Fruit fly (Drosophila melanogaster) whole organism, embryonic: ENCODE measurements around the gene DEF8.

Experiments
- Asciz ChIP-seq: fragments of 200-800 bp; sonication (Bioruptor generic); optimal IDR thresholded peaks from 2 replicates; lab custom pipeline; 2017; ENCODE audit warnings: missing biosample characterization, mild to moderate bottlenecking, missing genetic modification characterization, missing genetic modification reagents
- Atf3 ChIP-seq: fragments of 200-800 bp; sonication (Bioruptor generic); optimal IDR thresholded peaks from 3 replicates; lab custom pipeline; 2016; ENCODE audit warnings: missing biosample characterization, missing genetic modification characterization
- Blimp-1 ChIP-seq: fragments of 200-800 bp; sonication (Bioruptor generic); optimal IDR thresholded peaks from 3 replicates; lab custom pipeline; 2018; ENCODE audit warnings: missing biosample characterization, missing genetic modification characterization, mild to moderate bottlenecking, moderate library complexity, missing genetic modification reagents
- CG11504 ChIP-seq: fragments of 200-800 bp; sonication (Bioruptor generic); optimal IDR thresholded peaks from 3 replicates; lab custom pipeline; 2019; ENCODE audit warnings: missing biosample characterization, mild to moderate bottlenecking, missing genetic modification characterization, moderate library complexity
- CG12104 ChIP-seq: fragments of 200-800 bp; sonication (Bioruptor generic); optimal IDR thresholded peaks from 3 replicates; lab custom pipeline; 2016; ENCODE audit warnings: missing biosample characterization, missing genetic modification characterization
- CG13287 ChIP-seq: fragments of 200-800 bp; sonication (Bioruptor generic); IDR thresholded peaks from 2 replicates; pipeline ENCODE4 v1.3.6; 2022; ENCODE audit warnings: missing biosample characterization, missing genetic modification characterization; ENCODE audit not compliant: partially characterized antibody
- CG13424 ChIP-seq: fragments of 200-800 bp; sonication (Bioruptor generic); optimal IDR thresholded peaks from 2 replicates; lab custom pipeline; 2019; ENCODE audit warnings: missing biosample characterization, mild to moderate bottlenecking, missing genetic modification characterization, moderate library complexity
- CG14965 ChIP-seq: fragments of 200-800 bp; sonication (Bioruptor generic); optimal IDR thresholded peaks from 2 replicates; lab custom pipeline; 2016; ENCODE audit warnings: missing biosample characterization, missing genetic modification characterization, borderline replicate concordance
- CG15011 ChIP-seq: fragments of 200-800 bp; sonication (Bioruptor generic); optimal IDR thresholded peaks from 3 replicates; lab custom pipeline; 2018; ENCODE audit warnings: missing biosample characterization, mild to moderate bottlenecking, missing genetic modification characterization
- CG1647 ChIP-seq: fragments of 200-800 bp; sonication (Bioruptor generic); optimal IDR thresholded peaks from 3 replicates; lab custom pipeline; 2016; ENCODE audit warnings: missing biosample characterization, missing genetic modification characterization
- CG17359 ChIP-seq: fragments of 200-800 bp; sonication (Bioruptor generic); optimal IDR thresholded peaks from 3 replicates; lab custom pipeline; 2018; ENCODE audit warnings: missing biosample characterization, mild to moderate bottlenecking, missing genetic modification characterization, moderate library complexity
- CG1792 ChIP-seq: fragments of 200-800 bp; sonication (Bioruptor generic); optimal IDR thresholded peaks from 2 replicates; lab custom pipeline; 2016; ENCODE audit warnings: missing biosample characterization, missing genetic modification characterization
- CG1832 ChIP-seq: fragments of 200-800 bp; sonication (Bioruptor generic); optimal IDR thresholded peaks from 2 replicates; lab custom pipeline; 2017; ENCODE audit warnings: missing biosample characterization, mild to moderate bottlenecking, missing genetic modification characterization, inconsistent platforms
- CG18599 ChIP-seq: fragments of 200-800 bp; sonication (Bioruptor generic); optimal IDR thresholded peaks from 3 replicates; lab custom pipeline; 2017; ENCODE audit warnings: missing biosample characterization, missing genetic modification characterization, mild to moderate bottlenecking, moderate library complexity, missing genetic modification reagents
- CG18764 ChIP-seq: fragments of 200-800 bp; sonication (Bioruptor generic); optimal IDR thresholded peaks from 3 replicates; lab custom pipeline; 2016; ENCODE audit warnings: missing biosample characterization, missing genetic modification characterization
- CG2202 ChIP-seq: fragments of 200-800 bp; sonication (Bioruptor generic); optimal IDR thresholded peaks from 2 replicates; lab custom pipeline; 2018; ENCODE audit warnings: missing biosample characterization, mild to moderate bottlenecking, missing genetic modification characterization
- CG33213 ChIP-seq: fragments of 200-800 bp; sonication (Bioruptor generic); optimal IDR thresholded peaks from 3 replicates; lab custom pipeline; 2016; ENCODE audit warnings: missing biosample characterization, missing genetic modification characterization
- CG6272 ChIP-seq: fragments of 200-800 bp; sonication (Bioruptor generic); IDR thresholded peaks from 2 replicates; pipeline ENCODE4 v1.3.6; 2022; ENCODE audit warnings: missing biosample characterization, missing genetic modification characterization
- CG6854 ChIP-seq: fragments of 200-800 bp; sonication (Bioruptor generic); optimal IDR thresholded peaks from 3 replicates; lab custom pipeline; 2017; ENCODE audit warnings: missing biosample characterization, mild to moderate bottlenecking, missing genetic modification characterization
- CG9215 ChIP-seq: fragments of 200-800 bp; sonication (Bioruptor generic); IDR thresholded peaks from 2 replicates; pipeline ENCODE4 v1.3.6; 2022; ENCODE audit warnings: missing biosample characterization, missing genetic modification characterization
- CTCF ChIP-seq: fragments of 200-800 bp; sonication (Bioruptor generic); optimal IDR thresholded peaks from 2 replicates; lab custom pipeline; 2017; ENCODE audit warnings: missing biosample characterization, mild to moderate bottlenecking, missing genetic modification characterization, moderate library complexity
- CoRest ChIP-seq: fragments of 200-800 bp; sonication (Bioruptor generic); optimal IDR thresholded peaks from 3 replicates; lab custom pipeline; 2018; ENCODE audit warnings: missing biosample characterization, mild to moderate bottlenecking, missing genetic modification characterization, moderate library complexity
- CrebB ChIP-seq: fragments of 200-800 bp; sonication (Bioruptor generic); optimal IDR thresholded peaks from 3 replicates; lab custom pipeline; 2018; ENCODE audit warnings: missing biosample characterization, mild to moderate bottlenecking, missing genetic modification characterization
- Dip2 ChIP-seq: fragments of 200-800 bp; sonication (Bioruptor generic); IDR thresholded peaks from 2 replicates; pipeline ENCODE4 v1.3.6; 2022; ENCODE audit warnings: missing biosample characterization, missing genetic modification characterization
- Gsc ChIP-seq: fragments of 200-800 bp; sonication (Bioruptor generic); IDR thresholded peaks from 2 replicates; pipeline ENCODE4 v1.3.6; 2022; ENCODE audit warnings: missing biosample characterization, missing genetic modification characterization
- H2.0 ChIP-seq: fragments of 200-800 bp; sonication (Bioruptor generic); IDR thresholded peaks from 2 replicates; pipeline ENCODE4 v1.3.6; 2022; ENCODE audit warnings: missing biosample characterization, missing genetic modification characterization
- Hr78 ChIP-seq, 2 experiments: fragments of 200-800 bp in 1 of 2; fragments of >200 bp in 1 of 2; sonication (Bioruptor generic) in 1 of 2; optimal IDR thresholded peaks; 2 replicates each; lab custom pipeline; 2017 to 2019; ENCODE audit warnings: missing biosample characterization in 2 of 2, missing genetic modification characterization in 2 of 2, mild to moderate bottlenecking in 1 of 2, moderate library complexity in 1 of 2
- Rfx ChIP-seq: fragments of 200-800 bp; sonication (Bioruptor generic); IDR thresholded peaks from 2 replicates; pipeline ENCODE4 v1.3.6; 2022; ENCODE audit warnings: missing biosample characterization, missing genetic modification characterization
- Sin3A ChIP-seq: fragments of >200 bp; optimal IDR thresholded peaks from 2 replicates; lab custom pipeline; 2018
- Taf1 ChIP-seq: fragments of 200-800 bp; sonication (Bioruptor generic); IDR thresholded peaks from 2 replicates; pipeline ENCODE4 v1.3.6; 2022; ENCODE audit warnings: missing biosample characterization, missing genetic modification characterization
- abd-A ChIP-seq: fragments of 200-800 bp; sonication (Bioruptor generic); optimal IDR thresholded peaks from 3 replicates; lab custom pipeline; 2019; ENCODE audit warnings: missing biosample characterization, mild to moderate bottlenecking, missing genetic modification characterization, moderate library complexity
- aop ChIP-seq: fragments of 200-800 bp; sonication (Bioruptor generic); IDR thresholded peaks from 2 replicates; pipeline ENCODE4 v1.3.6; 2022; ENCODE audit warnings: missing biosample characterization, missing genetic modification characterization
- ase ChIP-seq: fragments of 200-800 bp; sonication (Bioruptor generic); IDR thresholded peaks from 3 replicates; pipeline ENCODE4 v1.3.6; 2022; ENCODE audit warnings: missing biosample characterization, missing genetic modification characterization
- bbx ChIP-seq: fragments of 200-800 bp; sonication (Bioruptor generic); IDR thresholded peaks from 2 replicates; pipeline ENCODE4 v1.3.6; 2022; ENCODE audit warnings: missing biosample characterization, missing genetic modification characterization; ENCODE audit not compliant: partially characterized antibody
- cato ChIP-seq: fragments of 200-800 bp; sonication (Bioruptor generic); optimal IDR thresholded peaks from 2 replicates; lab custom pipeline; 2016; ENCODE audit warnings: missing biosample characterization, missing genetic modification characterization, borderline replicate concordance
- ci ChIP-seq: fragments of 200-800 bp; sonication (Bioruptor generic); IDR thresholded peaks from 3 replicates; pipeline ENCODE4 v1.3.6; 2022; ENCODE audit warnings: missing biosample characterization, missing genetic modification characterization
- crp ChIP-seq, 2 experiments: fragments of 200-800 bp; sonication (Bioruptor generic); optimal IDR thresholded peaks; 2 replicates in 1 of 2; 3 replicates in 1 of 2; lab custom pipeline; 2017; ENCODE audit warnings: missing biosample characterization in 2 of 2, missing genetic modification characterization in 2 of 2, mild to moderate bottlenecking in 1 of 2, moderate library complexity in 1 of 2
- dan ChIP-seq: fragments of 200-800 bp; sonication (Bioruptor generic); IDR thresholded peaks from 2 replicates; pipeline ENCODE4 v1.3.6; 2022; ENCODE audit warnings: missing biosample characterization, missing genetic modification characterization
- disco-r ChIP-seq: fragments of 200-800 bp; sonication (Bioruptor generic); optimal IDR thresholded peaks from 2 replicates; lab custom pipeline; 2016; ENCODE audit warnings: missing biosample characterization, missing genetic modification characterization
- exex ChIP-seq: fragments of 200-800 bp; sonication (Bioruptor generic); optimal IDR thresholded peaks from 4 replicates; lab custom pipeline; 2018; ENCODE audit warnings: missing biosample characterization, mild to moderate bottlenecking, missing genetic modification characterization, moderate library complexity
- hkb ChIP-seq, 2 experiments: fragments of 200-800 bp in 1 of 2; fragments of >200 bp in 1 of 2; sonication (Bioruptor generic) in 1 of 2; IDR thresholded peaks in 1 of 2; optimal IDR thresholded peaks in 1 of 2; 2 replicates each; pipeline versions ENCODE4 v1.3.6 to Lab custom; 2017 to 2022; ENCODE audit warnings: missing biosample characterization in 1 of 2, missing genetic modification characterization in 1 of 2
- knrl ChIP-seq: fragments of 200-800 bp; sonication (Bioruptor generic); IDR thresholded peaks from 3 replicates; pipeline ENCODE4 v1.3.6; 2022; ENCODE audit warnings: missing biosample characterization, missing genetic modification characterization; ENCODE audit not compliant: partially characterized antibody
- row ChIP-seq: fragments of 200-800 bp; sonication (Bioruptor generic); IDR thresholded peaks from 3 replicates; pipeline ENCODE4 v1.3.6; 2022; ENCODE audit warnings: missing biosample characterization, missing genetic modification characterization
- slp2 ChIP-seq: fragments of 200-800 bp; sonication (Bioruptor generic); optimal IDR thresholded peaks from 2 replicates; lab custom pipeline; 2016; ENCODE audit warnings: missing biosample characterization, missing genetic modification characterization
- ssp ChIP-seq: fragments of 200-800 bp; sonication (Bioruptor generic); IDR thresholded peaks from 2 replicates; pipeline ENCODE4 v1.3.6; 2022; ENCODE audit warnings: missing biosample characterization, missing genetic modification characterization
- yki ChIP-seq: fragments of >200 bp; optimal IDR thresholded peaks from 3 replicates; lab custom pipeline; 2018
- zen ChIP-seq: fragments of 200-800 bp; sonication (Bioruptor generic); optimal IDR thresholded peaks from 3 replicates; lab custom pipeline; 2018; ENCODE audit warnings: missing biosample characterization, mild to moderate bottlenecking, missing genetic modification characterization, moderate library complexity

DEF8 gene

DNA sequence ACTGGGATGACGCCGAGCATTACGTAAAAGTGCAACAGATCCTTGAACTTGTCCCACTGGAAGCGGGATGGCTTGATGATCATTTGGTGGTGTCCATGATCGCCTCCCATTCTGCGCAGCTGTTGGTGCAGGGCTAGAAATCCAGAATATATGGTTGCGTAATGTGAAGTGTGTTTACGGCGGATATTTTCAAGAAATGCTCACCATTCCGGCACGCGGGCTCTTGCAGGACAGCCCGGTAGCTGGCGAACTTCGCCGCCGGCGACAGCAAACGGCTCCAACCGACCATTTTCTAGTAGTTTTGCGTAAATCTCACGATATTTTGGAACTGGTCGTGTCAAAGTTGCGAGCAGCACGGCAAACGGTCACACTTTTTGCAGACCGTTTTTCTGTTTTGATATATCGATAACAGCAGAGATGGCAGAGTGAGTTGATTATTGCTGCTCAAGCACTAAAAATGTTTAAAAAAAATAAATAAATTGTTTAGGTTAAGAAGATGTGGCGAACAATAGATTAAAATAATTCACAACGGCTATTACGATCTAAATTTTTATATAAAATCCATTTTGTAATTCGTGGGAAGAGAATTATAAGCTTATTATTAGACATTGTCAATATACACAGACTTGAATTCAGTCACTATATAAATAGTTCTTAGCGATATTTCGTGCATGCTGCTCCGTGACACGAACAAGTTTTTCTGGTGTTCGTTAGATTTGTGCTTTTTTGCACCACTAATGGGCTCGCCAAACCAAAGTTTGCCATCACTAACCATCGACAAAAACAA, 6.4 kb downstream of the DEF8 start, which contains the start of the genes ND-SGDH and RhoGAP68F (continued):
- TF ChIP-seq exex (no peak), CG12104 (GFP tag; lab: Kevin White, UChicago) (peak; percentile 69), CG18599 (peak; percentile 76), CTCF (GFP tag; lab: Kevin White, UChicago) (no peak), H2.0 (peak; percentile 46; the same call in 1 of the 2 replicates), CG13287 (GFP tag; lab: Robert Waterston, UW) (peak; percentile 95), CG15011 (GFP tag; lab: Kevin White, UChicago) (peak; percentile 27), CG14965 (GFP tag; lab: Kevin White, UChicago) (no peak), CG1647 (GFP tag; lab: Kevin White, UChicago) (peak; percentile 45), CG18764 (GFP tag; lab: Kevin White, UChicago) (peak; percentile 55), ci (GFP tag; lab: Robert Waterston, UW) (0 out of 3 replicates have a peak, but pooled peaks have one; percentile 41), hkb (optimal IDR thresholded peaks at IDR 0.05; lab: Kevin White, UChicago) (no peak), hkb (GFP tag; IDR thresholded peaks at IDR 0.05; lab: Robert Waterston, UW) (no peak; the same call in none of the 2 replicates), slp2 (GFP tag; lab: Kevin White, UChicago) (peak; percentile 58), CG9215 (GFP tag; lab: Robert Waterston, UW) (peak; percentile 74; the same call in 1 of the 2 replicates), abd-A (tag; lab: Kevin White, UChicago) (no peak), CG6854 (GFP tag; lab: Kevin White, UChicago) (no peak), zen (tag; lab: Kevin White, UChicago) (peak; percentile 54), CG33213 (peak; percentile 61), CG13424 (tag; lab: Kevin White, UChicago) (peak; percentile 81), Dip2 (GFP tag; lab: Robert Waterston, UW) (no peak), Asciz (no peak), CoRest (tag; lab: Kevin White, UChicago) (peak; percentile 90), Sin3A (peak; percentile 91), crp (GFP tag; optimal IDR thresholded peaks at IDR 0.05; lab: Kevin White, UChicago) (peak in 1 of 2 experiments; percentile 40), CG1792 (GFP tag; lab: Kevin White, UChicago) (peak; percentile 17), ase (0 out of 3 replicates have a peak, but pooled peaks have one; percentile 37), dan (GFP tag; lab: Robert Waterston, UW) (no peak), Rfx (GFP tag; lab: Robert Waterston, UW) (peak; percentile 79), row (peak; percentile 94), Atf3 (GFP tag; lab: Kevin White, UChicago) (peak; percentile 7), ssp (GFP tag; lab: Robert Waterston, UW) (peak; percentile 87), CG11504 (peak; percentile 79), cato (peak; percentile 70), CG17359 (tag; lab: Kevin White, UChicago) (peak; percentile 68), bbx (GFP tag; lab: Robert Waterston, UW) (peak; percentile 89), Blimp-1 (GFP tag; lab: Kevin White, UChicago) (peak; percentile 56), Taf1 (GFP tag; lab: Robert Waterston, UW) (peak; percentile 29; the same call in 1 of the 2 replicates), CG1832 (GFP tag; lab: Kevin White, UChicago) (no peak), Hr78 (GFP tag; optimal IDR thresholded peaks at IDR 0.05; lab: Kevin White, UChicago) (no peak), CG6272 (peak; percentile 83; the same call in 1 of the 2 replicates), CG2202 (peak; percentile 21), knrl (peak; percentile 99), yki (no peak), CrebB (tag; lab: Kevin White, UChicago) (no peak), Gsc (GFP tag; lab: Robert Waterston, UW) (no peak), aop (GFP tag; lab: Robert Waterston, UW) (no peak), disco-r (GFP tag; lab: Kevin White, UChicago) (peak; percentile 24)
